Fruit fly (Drosophila melanogaster): ENCODE results near the gene CG18585.
A peak's percentile ranks its signal among the peaks of the same experiment; 100 is the strongest.
"Not testable (repeated sequence)": the region's sequence is repeated elsewhere in the genome, so short reads cannot be mapped to it uniquely, and the experiment has no call there.

Gene CG18585

dm6 chr2L:7690961-7691360 lies at the start of gene CG18585:
TSS of gene CG18585 (minus strand) at chr2L:7691061.
- no peak for TF ChIP-seq Ets98B (GFP tag; IDR thresholded peaks at IDR 0.05)
- no peak for TF ChIP-seq CG8301 (tag; optimal IDR thresholded peaks at IDR 0.05)
- no peak for TF ChIP-seq CG15710 (tag; optimal IDR thresholded peaks at IDR 0.05)
- no peak for TF ChIP-seq gl (tag; optimal IDR thresholded peaks at IDR 0.05)
- no peak for TF ChIP-seq D1 (tag; optimal IDR thresholded peaks at IDR 0.05)
- no peak for TF ChIP-seq EcR (GFP tag; optimal IDR thresholded peaks at IDR 0.05)
- no peak for TF ChIP-seq fd96Ca (GFP tag; IDR thresholded peaks at IDR 0.05)
- TF ChIP-seq Snoo (tag; optimal IDR thresholded peaks at IDR 0.05): no peak
- no peak for TF ChIP-seq CG17806 (tag; optimal IDR thresholded peaks at IDR 0.05)
- TF ChIP-seq CG8159 (tag; optimal IDR thresholded peaks at IDR 0.05): no peak
- no peak for TF ChIP-seq Pif1A (GFP tag; optimal IDR thresholded peaks at IDR 0.05)
- TF ChIP-seq CG4496 (GFP tag; IDR thresholded peaks at IDR 0.05): no peak
- no peak for TF ChIP-seq CG13204 (GFP tag; optimal IDR thresholded peaks at IDR 0.05)
- TF ChIP-seq CG12605 (GFP tag; IDR thresholded peaks at IDR 0.05): no peak

dm6 chr2L:7738709-7739108 lies 47.8 kb upstream of the CG18585 start, which contains the start of gene CG31904:
TSS of gene CG31904 (minus strand) at chr2L:7738809.
- not testable (repeated sequence) for TF ChIP-seq CG12605, Ets98B, rn (GFP tag; IDR thresholded peaks at IDR 0.05)

dm6 chr2L:7732570-7732969 lies 41.7 kb upstream of the CG18585 start, which contains the start of gene CG13796:
TSS of gene CG13796 (minus strand) at chr2L:7732670.
- TF ChIP-seq CG34367 (tag; optimal IDR thresholded peaks at IDR 0.05); CG32121 (GFP tag; IDR thresholded peaks at IDR 0.05); CG9948 (tag; optimal IDR thresholded peaks at IDR 0.05): not testable (repeated sequence)

dm6 chr2L:7726268-7726997 lies 35.6 kb upstream of the CG18585 start, which contains the start of gene CG13795:
TSS of gene CG13795 (minus strand) at chr2L:7726298.
- TF ChIP-seq CG8159 (tag; optimal IDR thresholded peaks at IDR 0.05) (no peak), CG14655 (GFP tag; optimal IDR thresholded peaks at IDR 0.05) (peak; percentile 17)

dm6 chr2L:7722723-7723122 lies 31.9 kb upstream of the CG18585 start, which contains the start of gene CG13794:
TSS of gene CG13794 (minus strand) at chr2L:7722823.
- TF ChIP-seq Pif1B (GFP tag; optimal IDR thresholded peaks at IDR 0.05) (no peak), D1 (tag; optimal IDR thresholded peaks at IDR 0.05) (no peak), CG8159 (tag; optimal IDR thresholded peaks at IDR 0.05) (no peak), CG32121 (GFP tag; IDR thresholded peaks at IDR 0.05) (no peak), rn (GFP tag; IDR thresholded peaks at IDR 0.05) (no peak), EcR (GFP tag; optimal IDR thresholded peaks at IDR 0.05) (no peak), CG34367 (tag; optimal IDR thresholded peaks at IDR 0.05) (no peak)

- TF ChIP-seq gl (tag; optimal IDR thresholded peaks at IDR 0.05) (no peak), Ets98B (GFP tag; IDR thresholded peaks at IDR 0.05) (no peak), CG10348 (GFP tag; IDR thresholded peaks at IDR 0.05) (no peak), CG34367 (tag; optimal IDR thresholded peaks at IDR 0.05) (no peak), fd96Ca (GFP tag; IDR thresholded peaks at IDR 0.05) (no peak), Pif1A (GFP tag; optimal IDR thresholded peaks at IDR 0.05) (no peak), CG9948 (tag; optimal IDR thresholded peaks at IDR 0.05) (no peak), CG15710 (tag; optimal IDR thresholded peaks at IDR 0.05) (no peak), CG14655 (GFP tag; optimal IDR thresholded peaks at IDR 0.05) (no peak), CG32121 (GFP tag; IDR thresholded peaks at IDR 0.05) (no peak), EcR (GFP tag; optimal IDR thresholded peaks at IDR 0.05) (no peak), CG17806 (tag; optimal IDR thresholded peaks at IDR 0.05) (no peak), CG13204 (GFP tag; optimal IDR thresholded peaks at IDR 0.05) (no peak), CG12605 (GFP tag; IDR thresholded peaks at IDR 0.05) (no peak), Pif1B (GFP tag; optimal IDR thresholded peaks at IDR 0.05) (no peak), D1 (tag; optimal IDR thresholded peaks at IDR 0.05) (no peak), CG8159 (tag; optimal IDR thresholded peaks at IDR 0.05) (no peak), Snoo (tag; optimal IDR thresholded peaks at IDR 0.05) (no peak)
These were observed 31.2 kb upstream of the CG18585 start for dm6 chr2L:7722102-7722501.

dm6 chr2L:7719387-7719786 lies 28.5 kb upstream of the CG18585 start, which contains the start of gene CG13793:
TSS of gene CG13793 (minus strand) at chr2L:7719487.
- TF ChIP-seq CG10348 (GFP tag; IDR thresholded peaks at IDR 0.05) (no peak), CG12605 (GFP tag; IDR thresholded peaks at IDR 0.05) (no peak), CG17806 (tag; optimal IDR thresholded peaks at IDR 0.05) (no peak), fd96Ca (GFP tag; IDR thresholded peaks at IDR 0.05) (no peak), CG4496 (GFP tag; IDR thresholded peaks at IDR 0.05) (no peak), Ets98B (GFP tag; IDR thresholded peaks at IDR 0.05) (no peak), CG14655 (GFP tag; optimal IDR thresholded peaks at IDR 0.05) (no peak), CG13204 (GFP tag; optimal IDR thresholded peaks at IDR 0.05) (no peak), CG8301 (tag; optimal IDR thresholded peaks at IDR 0.05) (no peak), CG9948 (tag; optimal IDR thresholded peaks at IDR 0.05) (no peak), CG32121 (GFP tag; IDR thresholded peaks at IDR 0.05) (no peak), rn (GFP tag; IDR thresholded peaks at IDR 0.05) (no peak), EcR (GFP tag; optimal IDR thresholded peaks at IDR 0.05) (no peak), CG34367 (tag; optimal IDR thresholded peaks at IDR 0.05) (no peak)

All from whole organism, pupa.